Fruit fly (Drosophila melanogaster): Measurements from ENCODE around the gene CG3841.

- TF ChIP-seq CG34367 (tag; optimal IDR thresholded peaks at IDR 0.05), result no peak
- TF ChIP-seq CG13204 (GFP tag; optimal IDR thresholded peaks at IDR 0.05), result no peak
- no peak for TF ChIP-seq D1 (tag; optimal IDR thresholded peaks at IDR 0.05)
- no peak for TF ChIP-seq CG32121 (GFP tag; IDR thresholded peaks at IDR 0.05)
- no peak for TF ChIP-seq CG4496 (GFP tag; IDR thresholded peaks at IDR 0.05)
- no peak for TF ChIP-seq Snoo (tag; optimal IDR thresholded peaks at IDR 0.05)
- TF ChIP-seq Pif1B (GFP tag; optimal IDR thresholded peaks at IDR 0.05), result no peak
- TF ChIP-seq CG8301 (tag; optimal IDR thresholded peaks at IDR 0.05), result no peak
These were observed 30.6 kb downstream of the CG3841 start for dm6 chr2L:9619925-9620324.

All from whole organism, pupa.